Worm (Caenorhabditis elegans) whole organism, early embryonic: ENCODE results near the gene unc-24.

ENCODE experiments used
- B0310.2 ChIP-seq: sonication (generic microtip); optimal IDR thresholded peaks from 2 replicates; lab custom pipeline; 2016; ENCODE audit warnings: mild to moderate bottlenecking, missing genetic modification characterization, missing compliant biosample characterization
- F13C5.2 ChIP-seq: sonication (generic microtip); optimal IDR thresholded peaks from 2 replicates; lab custom pipeline; 2017; ENCODE audit warnings: mild to moderate bottlenecking, missing genetic modification characterization, inconsistent platforms, missing compliant biosample characterization
- aly-1 ChIP-seq: sonication (generic microtip); optimal IDR thresholded peaks from 2 replicates; lab custom pipeline; 2016; ENCODE audit warnings: missing genetic modification characterization, missing compliant biosample characterization
- ama-1 ChIP-seq: fragments of 150-350 bp; optimal IDR thresholded peaks from 2 replicates; lab custom pipeline; 2014
- ceh-13 ChIP-seq: fragments of 200-800 bp; sonication (Bioruptor generic); optimal IDR thresholded peaks from 2 replicates; lab custom pipeline; 2018; ENCODE audit warnings: mild to moderate bottlenecking, missing genetic modification characterization, missing compliant biosample characterization
- ceh-36 ChIP-seq: sonication (generic microtip); optimal IDR thresholded peaks from 2 replicates; lab custom pipeline; 2016; ENCODE audit warnings: missing genetic modification characterization, inconsistent platforms, missing compliant biosample characterization
- ets-7 ChIP-seq: sonication (generic microtip); optimal IDR thresholded peaks from 2 replicates; lab custom pipeline; 2016; ENCODE audit warnings: missing genotype, missing genetic modification characterization, missing compliant biosample characterization
- flt-1 ChIP-seq: fragments of 200-800 bp; sonication (Bioruptor generic); IDR thresholded peaks from 2 replicates; pipeline ENCODE4 v1.3.6; 2022; ENCODE audit warnings: missing genetic modification characterization, missing compliant biosample characterization
- hmbx-1 ChIP-seq: sonication (generic microtip); optimal IDR thresholded peaks from 2 replicates; lab custom pipeline; 2016; ENCODE audit warnings: mild to moderate bottlenecking, missing genetic modification characterization, missing compliant biosample characterization
- hmg-4 ChIP-seq: fragments of 200-800 bp; sonication (Bioruptor generic); optimal IDR thresholded peaks from 2 replicates; lab custom pipeline; 2018; ENCODE audit warnings: mild to moderate bottlenecking, missing genetic modification characterization, missing compliant biosample characterization
- hnd-1 ChIP-seq: sonication (generic microtip); optimal IDR thresholded peaks from 2 replicates; lab custom pipeline; 2016; ENCODE audit warnings: missing genetic modification characterization, missing compliant biosample characterization
- pes-1 ChIP-seq: fragments of 200-800 bp; sonication (Bioruptor generic); IDR thresholded peaks from 2 replicates; pipeline ENCODE4 v1.3.6; 2022; ENCODE audit warnings: missing genetic modification reagents, missing genetic modification characterization, missing compliant biosample characterization
- scrt-1 ChIP-seq: fragments of 200-800 bp; sonication (Bioruptor generic); IDR thresholded peaks from 2 replicates; pipeline ENCODE4 v1.3.6; 2022; ENCODE audit warnings: missing genetic modification characterization, missing compliant biosample characterization
- sea-1 ChIP-seq: fragments of 200-800 bp; sonication (Bioruptor generic); conservative IDR thresholded peaks from 2 replicates; pipeline ENCODE4 v1.3.6; 2022; ENCODE audit warnings: missing genetic modification characterization, missing compliant biosample characterization
- tbx-11 ChIP-seq: fragments of 200-800 bp; sonication (Bioruptor generic); IDR thresholded peaks from 2 replicates; pipeline ENCODE4 v1.3.6; 2022; ENCODE audit warnings: missing genetic modification characterization, missing compliant biosample characterization
- tbx-37 ChIP-seq: fragments of 200-800 bp; sonication (Bioruptor generic); conservative IDR thresholded peaks from 2 replicates; pipeline ENCODE4 v1.3.6; 2022; ENCODE audit warnings: missing genetic modification reagents, missing genetic modification characterization, missing compliant biosample characterization
- tra-4 ChIP-seq: sonication (generic microtip); optimal IDR thresholded peaks from 2 replicates; lab custom pipeline; 2017; ENCODE audit warnings: missing genetic modification characterization, missing compliant biosample characterization

unc-24 gene

ce11 chrIV:7979588-7979987 lies at the start of gene unc-24:
unc-24 (plus strand) TSS chrIV:7979870.
- TF ChIP-seq ceh-36 (tag; lab: Kevin White, UChicago) (no peak), tbx-11 (GFP tag; lab: Robert Waterston, UW) (no peak), scrt-1 (GFP tag; lab: Robert Waterston, UW) (no peak), tra-4 (tag; lab: Kevin White, UChicago) (no peak), hnd-1 (tag; lab: Kevin White, UChicago) (no peak), sea-1 (GFP tag; lab: Robert Waterston, UW) (no peak), flt-1 (GFP tag; lab: Robert Waterston, UW) (no peak), aly-1 (tag; lab: Kevin White, UChicago) (no peak), F13C5.2 (no peak), tbx-37 (no peak)

ce11 chrIV:7931873-7932272 lies 47.8 kb upstream of the unc-24 start:
- TF ChIP-seq hmbx-1 (tag; lab: Kevin White, UChicago): no peak
- no peak for TF ChIP-seq B0310.2 (tag; lab: Kevin White, UChicago)
- no peak for TF ChIP-seq flt-1 (GFP tag; lab: Robert Waterston, UW)
- TF ChIP-seq tbx-37: no peak
- TF ChIP-seq aly-1 (tag; lab: Kevin White, UChicago): no peak

ce11 chrIV:7933733-7934132 lies 45.9 kb upstream of the unc-24 start, which contains the start of gene bbs-2:
bbs-2 (plus strand) TSS chrIV:7934033.
- TF ChIP-seq tbx-37 (no peak), aly-1 (tag; lab: Kevin White, UChicago) (no peak), ama-1 (lab: Kevin White, UChicago) (no peak), B0310.2 (tag; lab: Kevin White, UChicago) (no peak), tra-4 (tag; lab: Kevin White, UChicago) (no peak), ceh-13 (GFP tag; lab: Kevin White, UChicago) (no peak), F13C5.2 (no peak), hnd-1 (tag; lab: Kevin White, UChicago) (no peak), hmbx-1 (tag; lab: Kevin White, UChicago) (no peak), pes-1 (no peak), scrt-1 (GFP tag; lab: Robert Waterston, UW) (no peak), ceh-36 (tag; lab: Kevin White, UChicago) (no peak), flt-1 (GFP tag; lab: Robert Waterston, UW) (no peak), sea-1 (GFP tag; lab: Robert Waterston, UW) (no peak), hmg-4 (GFP tag; lab: Kevin White, UChicago) (no peak), tbx-11 (GFP tag; lab: Robert Waterston, UW) (no peak), ets-7 (no peak)

- TF ChIP-seq aly-1 (tag; lab: Kevin White, UChicago): no peak
These were observed 40.8 kb upstream of the unc-24 start, which contains the start of gene F20D12.7 for ce11 chrIV:7938834-7939233. F20D12.7 (minus strand) TSS chrIV:7938934.

- TF ChIP-seq ceh-13 (GFP tag; lab: Kevin White, UChicago) (no peak), tbx-11 (GFP tag; lab: Robert Waterston, UW) (no peak), ama-1 (lab: Kevin White, UChicago) (no peak), hnd-1 (tag; lab: Kevin White, UChicago) (no peak), hmbx-1 (tag; lab: Kevin White, UChicago) (no peak), tra-4 (tag; lab: Kevin White, UChicago) (no peak), flt-1 (GFP tag; lab: Robert Waterston, UW) (no peak), sea-1 (GFP tag; lab: Robert Waterston, UW) (no peak), ceh-36 (tag; lab: Kevin White, UChicago) (no peak), scrt-1 (GFP tag; lab: Robert Waterston, UW) (no peak), hmg-4 (GFP tag; lab: Kevin White, UChicago) (no peak), pes-1 (no peak)
These were observed 38.8 kb upstream of the unc-24 start, which contains the start of gene exc-9 for ce11 chrIV:7940919-7941318. exc-9 (minus strand) TSS chrIV:7941019.

ce11 chrIV:7943272-7943671 lies 36.4 kb upstream of the unc-24 start:
- no peak for TF ChIP-seq ceh-36 (tag; lab: Kevin White, UChicago)
- no peak for TF ChIP-seq aly-1 (tag; lab: Kevin White, UChicago)
- no peak for TF ChIP-seq hmg-4 (GFP tag; lab: Kevin White, UChicago)
- no peak for TF ChIP-seq hnd-1 (tag; lab: Kevin White, UChicago)
- TF ChIP-seq ceh-13 (GFP tag; lab: Kevin White, UChicago): no peak
- TF ChIP-seq scrt-1 (GFP tag; lab: Robert Waterston, UW): no peak
- no peak for TF ChIP-seq F13C5.2
- no peak for TF ChIP-seq ets-7
- no peak for TF ChIP-seq ama-1 (lab: Kevin White, UChicago)
- TF ChIP-seq pes-1: no peak
- TF ChIP-seq sea-1 (GFP tag; lab: Robert Waterston, UW): no peak
- TF ChIP-seq hmbx-1 (tag; lab: Kevin White, UChicago): no peak
- TF ChIP-seq tra-4 (tag; lab: Kevin White, UChicago): no peak
- no peak for TF ChIP-seq flt-1 (GFP tag; lab: Robert Waterston, UW)
- no peak for TF ChIP-seq tbx-37
- TF ChIP-seq B0310.2 (tag; lab: Kevin White, UChicago): no peak
- no peak for TF ChIP-seq tbx-11 (GFP tag; lab: Robert Waterston, UW)

- TF ChIP-seq aly-1 (tag; lab: Kevin White, UChicago) (no peak), sea-1 (GFP tag; lab: Robert Waterston, UW) (no peak)
These were observed 33.2 kb upstream of the unc-24 start, which contains the start of gene czw-1 for ce11 chrIV:7946457-7946856. czw-1 (minus strand) TSS chrIV:7946825.
